Worm (Caenorhabditis elegans): Measurements from ENCODE around the gene aakb-2.

The aakb-2 gene

ce11 chrIII:11236788-11237187 is at the start of gene aakb-2, which contains the start of gene Y47D3A.14:
Gene aakb-2, plus strand, starts transcription at chrIII:11237143.
Gene Y47D3A.14, minus strand, starts transcription at chrIII:11236868.
- TF ChIP-seq madf-8 (GFP tag; conservative IDR thresholded peaks at IDR 0.05) (no peak), ceh-100 (GFP tag; IDR thresholded peaks at IDR 0.05) (peak; percentile 55), rpc-1 (optimal IDR thresholded peaks at IDR 0.05) (peak; percentile 19), rpc-1 (tag; optimal IDR thresholded peaks at IDR 0.05) (no peak), zfh-2 (GFP tag; conservative IDR thresholded peaks at IDR 0.05) (peak; percentile 52), hmg-1.2 (GFP tag; IDR thresholded peaks at IDR 0.05) (peak; percentile 13; the same call in 1 of the 2 replicates), ztf-3 (GFP tag; optimal IDR thresholded peaks at IDR 0.05) (no peak), nhr-80 (tag; optimal IDR thresholded peaks at IDR 0.05) (peak; percentile 25), egrh-3 (GFP tag; IDR thresholded peaks at IDR 0.05) (0 out of 2 replicates have a peak, but pooled peaks have one; percentile 5), mcd-1 (GFP tag; IDR thresholded peaks at IDR 0.05) (peak; percentile 53), snpc-4 (GFP tag; optimal IDR thresholded peaks at IDR 0.05) (no peak), snpc-4 (tag; optimal IDR thresholded peaks at IDR 0.05) (peak in 1 of 4 experiments; percentile 6), dox-1 (GFP tag; IDR thresholded peaks at IDR 0.05) (peak; percentile 42; the same call in 1 of the 2 replicates), snpc-3.4 (tag; optimal IDR thresholded peaks at IDR 0.05) (peak; percentile 39), B0019.2 (GFP tag; conservative IDR thresholded peaks at IDR 0.05) (no peak), Y53F4B.3 (GFP tag; IDR thresholded peaks at IDR 0.05) (no peak), tbp1 (GFP tag; optimal IDR thresholded peaks at IDR 0.05) (peak; percentile 9), attf-5 (GFP tag; optimal IDR thresholded peaks at IDR 0.05) (peak; percentile 73), hrde-1 (tag; optimal IDR thresholded peaks at IDR 0.05; ENCODE audit: borderline replicate concordance) (no peak), B0336.3 (GFP tag; IDR thresholded peaks at IDR 0.05) (peak; percentile 33; the same call in 1 of the 2 replicates)

DNA sequence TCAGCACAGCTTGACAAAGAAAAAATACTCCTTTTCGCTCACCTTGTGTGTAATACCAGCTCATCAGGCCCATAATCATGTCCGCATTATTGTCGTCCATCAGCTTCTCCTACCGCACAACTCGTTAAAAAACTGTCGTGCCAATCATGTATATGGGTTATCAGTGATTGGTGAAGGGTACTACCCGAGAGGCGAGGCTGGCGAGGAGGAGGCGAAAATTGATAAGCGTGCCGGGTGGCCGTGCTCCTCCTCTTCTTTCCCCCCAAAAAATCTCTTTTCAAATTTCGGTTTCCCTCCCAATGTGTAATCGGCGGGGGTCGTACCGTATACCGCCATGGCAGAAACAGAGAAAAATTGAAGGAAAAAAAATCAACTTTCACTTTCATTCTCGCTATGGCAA is 48.8 kb upstream of the aakb-2 start:
- TF ChIP-seq zfh-2 (GFP tag; conservative IDR thresholded peaks at IDR 0.05), result 0 out of 2 replicates have a peak, but pooled peaks have one; percentile 13
- 0 out of 2 replicates have a peak, but pooled peaks have one; percentile 11 for TF ChIP-seq egrh-3 (GFP tag; IDR thresholded peaks at IDR 0.05)
- 0 out of 2 replicates have a peak, but pooled peaks have one; percentile 19 for TF ChIP-seq dox-1 (GFP tag; IDR thresholded peaks at IDR 0.05)
- no peak for TF ChIP-seq nhr-27 (tag; optimal IDR thresholded peaks at IDR 0.05)
- peak; percentile 72 for TF ChIP-seq nhr-80 (tag; optimal IDR thresholded peaks at IDR 0.05)

DNA sequence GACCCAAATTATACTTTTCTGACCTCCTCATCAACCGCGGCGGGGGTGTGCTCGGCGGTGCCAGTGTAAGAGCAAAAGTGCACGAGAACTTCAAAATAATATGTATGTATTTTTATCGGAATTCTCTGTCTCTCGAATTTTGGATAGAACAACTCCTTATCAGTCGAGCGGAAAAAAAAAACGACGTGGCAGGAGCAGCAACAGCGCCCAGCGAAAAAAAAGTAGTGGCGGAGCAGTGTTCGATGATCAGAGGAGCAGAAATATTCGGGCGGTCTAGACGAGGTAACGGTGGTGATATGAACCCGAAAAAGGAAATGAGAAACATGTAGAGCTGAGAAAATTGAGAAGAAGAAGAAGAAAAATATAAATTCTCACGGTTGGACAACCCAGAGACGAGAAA is 43.7 kb upstream of the aakb-2 start:
- TF ChIP-seq pha-4 (tag; optimal IDR thresholded peaks at IDR 0.05) (no peak), dox-1 (GFP tag; IDR thresholded peaks at IDR 0.05) (0 out of 2 replicates have a peak, but pooled peaks have one; percentile 14), nhr-80 (tag; optimal IDR thresholded peaks at IDR 0.05) (peak; percentile 86)

DNA sequence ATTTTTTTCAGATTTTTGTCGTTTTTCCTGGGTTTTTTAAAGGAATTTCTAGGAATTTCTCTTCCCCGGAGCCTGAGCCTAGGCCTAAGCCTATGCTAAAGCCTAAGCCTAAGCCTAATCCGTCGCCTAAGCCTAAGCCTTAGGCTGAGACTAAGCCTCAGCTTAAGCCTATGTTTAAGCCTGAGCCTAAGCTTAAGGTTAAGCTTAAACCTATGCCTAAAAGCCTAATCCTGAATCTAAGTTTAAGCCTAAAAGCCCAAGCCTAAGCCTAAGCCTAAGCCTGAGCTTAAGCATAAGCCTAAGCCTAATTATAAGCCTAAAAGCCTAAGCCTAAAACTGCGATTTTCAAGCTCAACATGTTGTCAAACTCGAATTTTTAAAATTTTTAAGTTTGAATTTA is 42.8 kb upstream of the aakb-2 start:
- no peak for TF ChIP-seq nhr-27 (tag; optimal IDR thresholded peaks at IDR 0.05)
- TF ChIP-seq atf-7 (tag; optimal IDR thresholded peaks at IDR 0.05), result no peak
- TF ChIP-seq F49E8.2 (tag; optimal IDR thresholded peaks at IDR 0.05; ENCODE audit: insufficient read depth), result no peak
- no peak for TF ChIP-seq rec-8 (tag; optimal IDR thresholded peaks at IDR 0.05)
- 0 out of 2 replicates have a peak, but pooled peaks have one; percentile 44 for TF ChIP-seq F37B4.10 (GFP tag; IDR thresholded peaks at IDR 0.05)

DNA sequence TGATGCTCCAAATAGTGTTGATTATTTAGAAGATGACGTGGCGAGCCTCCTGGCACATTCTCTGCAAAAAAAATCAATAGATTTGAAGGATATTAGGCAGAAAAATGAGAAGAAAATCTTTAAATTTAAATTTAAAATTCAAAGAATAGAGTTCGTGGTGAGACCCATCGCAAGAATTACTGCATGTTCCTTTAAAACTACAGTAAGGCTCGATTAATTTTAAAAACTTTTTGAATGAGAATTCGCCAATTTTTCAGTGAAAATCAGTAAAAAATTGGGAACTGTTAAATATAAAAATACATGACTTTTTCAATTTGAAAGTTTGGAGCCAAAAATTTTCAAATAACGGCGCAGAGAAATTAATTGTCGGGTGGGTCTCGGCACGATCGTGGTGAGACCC is 41.8 kb upstream of the aakb-2 start, which contains the start of gene tra-1:
Gene tra-1, minus strand, starts transcription at position 62 of the 400 bp plus-strand sequence.
- TF ChIP-seq efl-1 (GFP tag; optimal IDR thresholded peaks at IDR 0.05), result peak; percentile 4
- TF ChIP-seq egrh-3 (GFP tag; IDR thresholded peaks at IDR 0.05), result no peak
- no peak for TF ChIP-seq rpc-1 (optimal IDR thresholded peaks at IDR 0.05)
- TF ChIP-seq rpc-1 (tag; optimal IDR thresholded peaks at IDR 0.05), result no peak
- TF ChIP-seq madf-6 (GFP tag; IDR thresholded peaks at IDR 0.05), result peak; percentile 75
- no peak for TF ChIP-seq madf-10 (tag; optimal IDR thresholded peaks at IDR 0.05)
- TF ChIP-seq lin-54 (GFP tag; optimal IDR thresholded peaks at IDR 0.05), result peak; percentile 37
- TF ChIP-seq F33H1.4 (GFP tag; IDR thresholded peaks at IDR 0.05), result peak; percentile 81
- TF ChIP-seq madf-8 (GFP tag; conservative IDR thresholded peaks at IDR 0.05), result peak; percentile 17; the same call in 1 of the 2 replicates
- TF ChIP-seq lsl-1 (GFP tag; optimal IDR thresholded peaks at IDR 0.05), result peak; percentile 79
- peak; percentile 73 for TF ChIP-seq xnd-1 (tag; optimal IDR thresholded peaks at IDR 0.05)

Measured in whole organism, young adult.